Fruit fly (Drosophila melanogaster) whole organism, embryonic: ENCODE data around the gene RpS17.

ENCODE experiments used
- Antp ChIP-seq: fragments of 200-800 bp; sonication (Bioruptor generic); optimal IDR thresholded peaks from 3 replicates; lab custom pipeline; 2016; ENCODE audit warnings: missing biosample characterization, missing genetic modification characterization
- B-H2 ChIP-seq: fragments of 200-800 bp; sonication (Bioruptor generic); optimal IDR thresholded peaks from 2 replicates; lab custom pipeline; 2018; ENCODE audit warnings: missing biosample characterization, mild to moderate bottlenecking, missing genetic modification characterization
- CG7786 ChIP-seq: fragments of 200-800 bp; sonication (Bioruptor generic); optimal IDR thresholded peaks from 2 replicates; lab custom pipeline; 2016; ENCODE audit warnings: missing biosample characterization, missing genetic modification characterization
- CG8478 ChIP-seq: fragments of >200 bp; optimal IDR thresholded peaks from 2 replicates; lab custom pipeline; 2018
- Ets97D ChIP-seq: fragments of 200-800 bp; sonication (Bioruptor generic); optimal IDR thresholded peaks from 3 replicates; lab custom pipeline; 2016; ENCODE audit warnings: missing biosample characterization, missing genetic modification characterization
- Hr39 ChIP-seq: fragments of >200 bp; optimal IDR thresholded peaks from 2 replicates; lab custom pipeline; 2017
- Poxn ChIP-seq: fragments of 200-800 bp; sonication (Bioruptor generic); IDR thresholded peaks from 2 replicates; pipeline ENCODE4 v1.3.6; 2022; ENCODE audit warnings: missing biosample characterization, missing genetic modification characterization
- gt ChIP-seq: fragments of 200-800 bp; sonication (Bioruptor generic); IDR thresholded peaks from 2 replicates; pipeline ENCODE4 v1.3.6; 2022; ENCODE audit warnings: missing biosample characterization, missing genetic modification characterization
- her ChIP-seq: fragments of 200-800 bp; sonication (Bioruptor generic); optimal IDR thresholded peaks from 2 replicates; lab custom pipeline; 2016; ENCODE audit warnings: missing biosample characterization, missing genetic modification characterization
- pfk ChIP-seq: fragments of 200-800 bp; sonication (Bioruptor generic); optimal IDR thresholded peaks from 2 replicates; lab custom pipeline; 2018; ENCODE audit warnings: missing biosample characterization, mild to moderate bottlenecking, missing genetic modification characterization, moderate library complexity
- phol ChIP-seq: fragments of 200-800 bp; sonication (Bioruptor generic); optimal IDR thresholded peaks from 3 replicates; lab custom pipeline; 2018; ENCODE audit warnings: missing biosample characterization, mild to moderate bottlenecking, missing genetic modification characterization, moderate library complexity
- pzg ChIP-seq: fragments of 200-800 bp; sonication (Bioruptor generic); optimal IDR thresholded peaks from 3 replicates; lab custom pipeline; 2018; ENCODE audit warnings: missing biosample characterization, mild to moderate bottlenecking, missing genetic modification characterization, moderate library complexity
- repo ChIP-seq: fragments of 200-800 bp; sonication (Bioruptor generic); optimal IDR thresholded peaks from 2 replicates; lab custom pipeline; 2016; ENCODE audit warnings: missing biosample characterization, missing genetic modification characterization
- sens ChIP-seq: fragments of 200-800 bp; sonication (Bioruptor generic); peaks from one replicate; lab custom pipeline; 2016; ENCODE audit warnings: missing biosample characterization, missing genetic modification characterization

dm6 chr3L:9442625-9443282 lies 13.1 kb upstream of the RpS17 start, which contains the start of gene Srg3:
- TF ChIP-seq phol (tag; lab: Kevin White, UChicago), result no peak
- TF ChIP-seq pfk (GFP tag; lab: Kevin White, UChicago), result no peak
- TF ChIP-seq B-H2 (GFP tag; lab: Kevin White, UChicago), result no peak
- no peak for TF ChIP-seq sens
- no peak for TF ChIP-seq gt (GFP tag; lab: Robert Waterston, UW)
- TF ChIP-seq repo (GFP tag; lab: Kevin White, UChicago), result no peak
- TF ChIP-seq CG8478 (lab: Kevin White, UChicago), result no peak
- TF ChIP-seq pzg (GFP tag; lab: Kevin White, UChicago), result no peak
- no peak for TF ChIP-seq Ets97D
- TF ChIP-seq Poxn (GFP tag; lab: Robert Waterston, UW), result no peak
- TF ChIP-seq Hr39 (lab: Kevin White, UChicago), result no peak
- no peak for TF ChIP-seq her (GFP tag; lab: Kevin White, UChicago)
- TF ChIP-seq Antp (GFP tag; lab: Kevin White, UChicago), result no peak
- TF ChIP-seq CG7786 (GFP tag; lab: Kevin White, UChicago), result no peak
